Worm (Caenorhabditis elegans) whole organism, L4/young adult: ENCODE results near the gene Y54G2A.40.

Experiments
- W03F9.2 ChIP-seq: fragments of 150-350 bp; optimal IDR thresholded peaks from 2 replicates; lab custom pipeline; 2014; ENCODE audit warnings: missing biosample characterization, missing genetic modification characterization
- dao-5 ChIP-seq: sonication (generic microtip); optimal IDR thresholded peaks from 2 replicates; lab custom pipeline; 2016; ENCODE audit warnings: missing genotype, missing genetic modification characterization, moderate library complexity, missing compliant biosample characterization
- him-1 ChIP-seq: sonication (generic microtip); optimal IDR thresholded peaks from 2 replicates; lab custom pipeline; 2016; ENCODE audit warnings: missing genotype, missing genetic modification reagents, missing genetic modification characterization, missing compliant biosample characterization

DNA sequence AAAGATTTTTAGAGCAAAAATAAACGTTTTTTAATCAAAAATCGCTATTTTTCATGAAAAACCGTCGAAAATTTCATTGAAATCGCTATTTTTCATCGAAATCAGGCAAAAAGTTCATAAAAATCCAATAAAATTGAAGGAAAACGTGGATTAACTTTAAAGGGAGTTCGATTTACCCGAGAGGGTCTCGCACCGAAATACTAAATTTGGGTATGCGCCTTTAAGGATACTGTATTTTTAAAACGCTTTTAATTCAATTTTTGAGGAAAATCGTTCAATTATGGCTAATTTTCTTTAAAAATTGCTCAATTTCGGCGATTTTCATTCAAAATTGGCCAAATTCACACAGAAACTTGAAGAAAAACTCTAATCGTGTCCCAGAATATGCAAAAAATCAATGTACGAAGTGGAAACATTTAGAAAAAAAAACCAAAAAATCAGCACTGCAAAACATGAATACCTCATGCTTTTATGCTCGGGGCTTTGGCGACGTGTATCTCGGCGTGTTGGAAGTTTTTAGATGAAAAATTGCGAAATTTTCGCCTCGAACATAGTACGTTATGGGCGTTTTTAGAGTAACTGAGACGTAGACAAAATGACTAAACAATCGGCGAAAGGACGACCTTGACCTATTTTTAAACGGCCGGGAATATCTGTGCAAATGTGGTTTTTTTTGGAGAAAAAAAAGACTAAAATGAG is 46.7 kb downstream of the Y54G2A.40 start:
- TF ChIP-seq W03F9.2 (tag; lab: Kevin White, UChicago) (no peak), him-1 (tag; lab: Kevin White, UChicago) (no peak), dao-5 (tag; lab: Kevin White, UChicago) (no peak)
